Fruit fly (Drosophila melanogaster) whole organism, wandering third instar larva: Measurements from ENCODE around the gene jar.

ENCODE experiments used
- Abd-B ChIP-seq: fragments of >200 bp; optimal IDR thresholded peaks from 2 replicates; lab custom pipeline; 2017; ENCODE audit warnings: missing biosample characterization, missing genetic modification characterization
- CG32264 ChIP-seq: fragments of 200-800 bp; sonication (Bioruptor generic); optimal IDR thresholded peaks from 2 replicates; lab custom pipeline; 2016; ENCODE audit warnings: missing biosample characterization, missing genetic modification characterization
- CG9705 ChIP-seq: fragments of 200-800 bp; sonication (Bioruptor generic); optimal IDR thresholded peaks from 2 replicates; lab custom pipeline; 2018; ENCODE audit warnings: missing biosample characterization, mild to moderate bottlenecking, missing genetic modification characterization
- CrebA ChIP-seq: fragments of 200-800 bp; sonication (Bioruptor generic); optimal IDR thresholded peaks from 2 replicates; lab custom pipeline; 2016; ENCODE audit warnings: missing biosample characterization, mild to moderate bottlenecking, missing genetic modification characterization, borderline replicate concordance
- Dfd ChIP-seq: fragments of >200 bp; optimal IDR thresholded peaks from 2 replicates; lab custom pipeline; 2017; ENCODE audit warnings: missing biosample characterization, missing genetic modification characterization
- Dif ChIP-seq: fragments of 200-275, 200-300 bp; sonication (Bioruptor generic); optimal IDR thresholded peaks from 2 replicates; lab custom pipeline; 2018; ENCODE audit warnings: missing biosample characterization, missing genetic modification characterization; ENCODE audit not compliant: partially characterized antibody
- GATAd ChIP-seq: sonication (Bioruptor generic); optimal IDR thresholded peaks from 2 replicates; lab custom pipeline; 2016; ENCODE audit warnings: missing biosample characterization, missing genetic modification characterization
- HLH106 ChIP-seq: fragments of 200-800 bp; optimal IDR thresholded peaks from 3 replicates; lab custom pipeline; 2019; ENCODE audit warnings: missing biosample characterization, mild to moderate bottlenecking, missing genetic modification characterization, moderate library complexity
- Hnf4 ChIP-seq: fragments of 200-800 bp; sonication (Bioruptor generic); optimal IDR thresholded peaks from 2 replicates; lab custom pipeline; 2016; ENCODE audit warnings: missing biosample characterization, mild to moderate bottlenecking, missing genetic modification characterization
- Hr83 ChIP-seq: fragments of 200-300 bp; sonication (Bioruptor generic); optimal IDR thresholded peaks from 2 replicates; lab custom pipeline; 2016; ENCODE audit warnings: missing biosample characterization, mild to moderate bottlenecking, missing genetic modification characterization, moderate library complexity; ENCODE audit not compliant: poor library complexity, severe bottlenecking
- Jra ChIP-seq: sonication (Bioruptor generic); optimal IDR thresholded peaks from 2 replicates; lab custom pipeline; 2016; ENCODE audit warnings: missing biosample characterization, missing genetic modification characterization
- Mio ChIP-seq: sonication (Bioruptor generic); optimal IDR thresholded peaks from 2 replicates; lab custom pipeline; 2016; ENCODE audit warnings: missing biosample characterization, missing genetic modification characterization
- Myc ChIP-seq: fragments of >200 bp; optimal IDR thresholded peaks from 2 replicates; lab custom pipeline; 2017
- OdsH ChIP-seq: fragments of 200-800 bp; sonication (Bioruptor generic); optimal IDR thresholded peaks from 2 replicates; lab custom pipeline; 2016; ENCODE audit warnings: missing biosample characterization, mild to moderate bottlenecking, missing genetic modification characterization
- Rel ChIP-seq, 2 experiments: fragments of 200-800 bp; sonication (Bioruptor generic) in 1 of 2; optimal IDR thresholded peaks; 2 replicates in 1 of 2; 3 replicates in 1 of 2; lab custom pipeline; 2016 to 2019; ENCODE audit warnings: mild to moderate bottlenecking in 2 of 2, missing biosample characterization in 2 of 2, missing genetic modification characterization in 2 of 2, moderate library complexity in 1 of 2
- Sp1 ChIP-seq: fragments of 200-800 bp; sonication (Bioruptor generic); optimal IDR thresholded peaks from 3 replicates; lab custom pipeline; 2019; ENCODE audit warnings: missing biosample characterization, mild to moderate bottlenecking, missing genetic modification characterization, moderate library complexity
- Vsx2 ChIP-seq: fragments of 200-300, 225-300 bp; sonication (Bioruptor generic); optimal IDR thresholded peaks from 2 replicates; lab custom pipeline; 2018; ENCODE audit warnings: missing biosample characterization, missing genetic modification characterization; ENCODE audit not compliant: partially characterized antibody
- br ChIP-seq: fragments of 200-800 bp; sonication (Bioruptor generic); optimal IDR thresholded peaks from 2 replicates; lab custom pipeline; 2016; ENCODE audit warnings: missing biosample characterization, missing genetic modification characterization
- brk ChIP-seq: fragments of 200-800 bp; sonication (Bioruptor generic); optimal IDR thresholded peaks from 2 replicates; lab custom pipeline; 2016; ENCODE audit warnings: missing biosample characterization, mild to moderate bottlenecking, missing genetic modification characterization
- dl ChIP-seq, 2 experiments: fragments of 175-275, 200-275 bp in 1 of 2; fragments of 200-275 bp in 1 of 2; sonication (Bioruptor generic); optimal IDR thresholded peaks; lab custom pipeline; 2018; ENCODE audit warnings: mild to moderate bottlenecking in 2 of 2, missing biosample characterization in 2 of 2, missing genetic modification characterization in 2 of 2, moderate library complexity in 2 of 2; ENCODE audit not compliant: partially characterized antibody in 2 of 2, insufficient read depth in 1 of 2
- dmrt93B ChIP-seq: fragments of 200-800 bp; sonication (Bioruptor generic); optimal IDR thresholded peaks from 2 replicates; lab custom pipeline; 2018; ENCODE audit warnings: missing biosample characterization, mild to moderate bottlenecking, missing genetic modification characterization
- dsf ChIP-seq: sonication (Bioruptor generic); optimal IDR thresholded peaks from 2 replicates; lab custom pipeline; 2016; ENCODE audit warnings: missing biosample characterization, missing genetic modification characterization, borderline replicate concordance
- ey ChIP-seq: fragments of 200-800 bp; sonication (Bioruptor generic); optimal IDR thresholded peaks from 2 replicates; lab custom pipeline; 2016; ENCODE audit warnings: missing biosample characterization, missing genetic modification characterization
- foxo ChIP-seq, 2 experiments: fragments of 200-800 bp; sonication (Bioruptor generic); optimal IDR thresholded peaks; 2 replicates in 1 of 2; 3 replicates in 1 of 2; lab custom pipeline; 2016 to 2017; ENCODE audit warnings: missing biosample characterization in 2 of 2, missing genetic modification characterization in 2 of 2
- fru ChIP-seq: fragments of 200-800 bp; sonication (Bioruptor generic); optimal IDR thresholded peaks from 3 replicates; lab custom pipeline; 2016; ENCODE audit warnings: missing biosample characterization, mild to moderate bottlenecking, missing genetic modification characterization
- h ChIP-seq: fragments of 200-800 bp; sonication (Bioruptor generic); optimal IDR thresholded peaks from 3 replicates; lab custom pipeline; 2016; ENCODE audit warnings: missing biosample characterization, mild to moderate bottlenecking, missing genetic modification characterization
- pan ChIP-seq: fragments of >200 bp; optimal IDR thresholded peaks from 2 replicates; lab custom pipeline; 2017
- psq ChIP-seq: fragments of 200-800 bp; sonication (Bioruptor generic); optimal IDR thresholded peaks from 3 replicates; lab custom pipeline; 2017; ENCODE audit warnings: missing biosample characterization, mild to moderate bottlenecking, missing genetic modification characterization, moderate library complexity
- rgr ChIP-seq: fragments of 200-800 bp; sonication (Bioruptor generic); optimal IDR thresholded peaks from 3 replicates; lab custom pipeline; 2016; ENCODE audit warnings: missing biosample characterization, mild to moderate bottlenecking, missing genetic modification characterization
- sage ChIP-seq: fragments of 200-800 bp; sonication (Bioruptor generic); optimal IDR thresholded peaks from 2 replicates; lab custom pipeline; 2016; ENCODE audit warnings: missing biosample characterization, mild to moderate bottlenecking, missing genetic modification characterization
- sv ChIP-seq: fragments of 200-800 bp; sonication (Bioruptor generic); optimal IDR thresholded peaks from 3 replicates; lab custom pipeline; 2016; ENCODE audit warnings: missing biosample characterization, missing genetic modification characterization
- tai ChIP-seq: sonication (Bioruptor generic); optimal IDR thresholded peaks from 2 replicates; lab custom pipeline; 2016; ENCODE audit warnings: missing biosample characterization, missing genetic modification characterization
- usp ChIP-seq: fragments of >200 bp; optimal IDR thresholded peaks from 2 replicates; lab custom pipeline; 2017; ENCODE audit warnings: missing biosample characterization, missing genetic modification characterization
- woc ChIP-seq: sonication (Bioruptor generic); optimal IDR thresholded peaks from 2 replicates; lab custom pipeline; 2016; ENCODE audit warnings: missing biosample characterization, mild to moderate bottlenecking, missing genetic modification characterization

Gene jar

DNA sequence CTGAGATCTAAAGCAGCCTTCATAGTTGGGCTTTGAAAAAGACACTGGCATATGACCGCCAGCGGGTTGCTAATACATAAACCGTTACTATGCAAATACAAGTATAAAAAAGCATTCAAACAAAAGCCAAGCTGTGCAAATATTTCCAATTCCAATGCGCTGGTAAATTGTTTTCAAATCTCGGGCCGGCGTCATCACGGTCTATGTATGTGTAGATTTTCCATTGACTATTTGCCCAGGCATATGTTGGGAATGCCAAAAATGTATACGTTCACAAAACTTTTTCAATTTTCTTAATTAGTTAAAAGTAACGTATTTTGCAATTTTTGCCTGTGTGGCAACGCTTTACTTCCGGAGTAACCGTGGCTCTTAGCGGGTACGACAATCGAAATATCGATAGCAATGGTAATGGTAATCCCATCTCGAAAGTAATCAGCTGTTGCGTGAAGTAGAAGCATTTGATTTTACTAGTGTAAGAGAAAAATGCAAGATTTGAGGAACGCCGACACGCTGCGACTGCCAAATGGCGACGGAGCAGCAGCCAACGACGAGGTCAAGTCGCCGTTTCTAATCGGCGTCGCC lies 18.8 kb upstream of the jar start, which contains the start of the genes CG34290 and Uck:
Gene CG34290 (minus strand): TSS at position 51 of the 582 bp plus-strand sequence.
Gene Uck (plus strand): TSS at position 405 of the 582 bp plus-strand sequence.
- TF ChIP-seq Rel (GFP tag; optimal IDR thresholded peaks at IDR 0.05; lab: Kevin White, UChicago) (no peak), Rel (tag; optimal IDR thresholded peaks at IDR 0.05; lab: Kevin White, UChicago) (peak; percentile 65), Vsx2 (peak; percentile 98), dsf (GFP tag; lab: Kevin White, UChicago) (peak; percentile 2), psq (GFP tag; lab: Kevin White, UChicago) (peak; percentile 5), Sp1 (GFP tag; lab: Kevin White, UChicago) (peak; percentile 72), Myc (lab: Kevin White, UChicago) (no peak), rgr (peak; percentile 88), Hnf4 (GFP tag; lab: Kevin White, UChicago) (peak; percentile 52), CG9705 (GFP tag; lab: Kevin White, UChicago) (peak; percentile 87), CG32264 (GFP tag; lab: Kevin White, UChicago) (no peak), dmrt93B (peak; percentile 75), foxo (GFP tag; optimal IDR thresholded peaks at IDR 0.05; lab: Kevin White, UChicago) (peak in 1 of 2 experiments; percentile 59), OdsH (peak; percentile 63), GATAd (GFP tag; lab: Kevin White, UChicago) (no peak), Abd-B (GFP tag; lab: Kevin White, UChicago) (no peak), sage (GFP tag; lab: Kevin White, UChicago) (peak; percentile 10), dl (GFP tag; optimal IDR thresholded peaks at IDR 0.05; lab: Kevin White, UChicago; ENCODE audit: insufficient read depth in 1 of 2, partially characterized antibody in 2 of 2) (no peak), h (GFP tag; lab: Kevin White, UChicago) (peak; percentile 70), Hr83 (GFP tag; lab: Kevin White, UChicago) (peak; percentile 54), br (peak; percentile 77), usp (no peak), Mio (GFP tag; lab: Kevin White, UChicago) (no peak), brk (GFP tag; lab: Kevin White, UChicago) (no peak), HLH106 (tag; lab: Kevin White, UChicago) (peak; percentile 69), sv (GFP tag; lab: Kevin White, UChicago) (peak; percentile 54), tai (no peak), ey (GFP tag; lab: Kevin White, UChicago) (peak; percentile 25)

DNA sequence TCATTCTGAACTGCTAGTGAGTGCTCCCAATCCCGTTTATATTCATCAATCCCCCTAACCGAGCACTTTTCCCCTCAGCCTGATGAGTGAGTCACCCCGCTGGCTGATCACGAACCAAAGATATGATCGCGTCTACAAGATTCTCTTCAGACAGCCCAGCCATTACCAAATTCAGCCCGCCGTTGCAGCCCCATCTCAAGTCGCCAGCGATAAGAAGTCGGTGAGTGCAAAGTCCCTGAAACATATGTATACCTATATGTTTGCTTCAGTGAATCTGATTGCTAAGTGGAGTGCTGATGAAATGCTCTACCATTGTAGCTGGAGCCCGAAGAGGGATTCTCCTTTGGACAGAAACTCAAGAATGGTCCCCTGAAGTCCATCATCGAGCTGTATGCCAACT lies 16.1 kb upstream of the jar start:
- TF ChIP-seq CrebA (GFP tag; lab: Kevin White, UChicago) (no peak), CG32264 (GFP tag; lab: Kevin White, UChicago) (no peak), ey (GFP tag; lab: Kevin White, UChicago) (no peak), usp (no peak), Dif (GFP tag; lab: Kevin White, UChicago) (no peak), Hnf4 (GFP tag; lab: Kevin White, UChicago) (peak; percentile 27)

DNA sequence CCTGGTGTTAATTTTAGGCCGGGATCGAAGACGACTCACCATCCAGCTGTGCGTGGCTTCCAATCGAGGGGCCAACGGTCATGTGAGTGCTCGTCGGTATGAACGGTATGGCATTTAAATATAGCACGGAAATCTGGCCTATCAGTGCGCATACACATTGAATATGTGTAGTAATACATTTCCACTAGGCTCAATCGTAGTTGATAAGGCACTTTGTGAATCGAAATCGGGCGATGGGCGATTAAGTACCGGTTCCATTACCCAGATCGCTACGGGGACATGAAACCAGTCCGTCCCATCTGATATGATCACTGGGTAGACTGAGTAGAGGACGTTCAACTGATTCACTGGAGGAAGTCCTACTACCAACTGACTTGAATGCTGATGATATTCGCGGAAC lies 14.4 kb upstream of the jar start:
- no peak for TF ChIP-seq OdsH
- no peak for TF ChIP-seq CG32264 (GFP tag; lab: Kevin White, UChicago)
- no peak for TF ChIP-seq ey (GFP tag; lab: Kevin White, UChicago)
- TF ChIP-seq woc: no peak
- TF ChIP-seq Jra (GFP tag; lab: Kevin White, UChicago): no peak
- no peak for TF ChIP-seq fru (GFP tag; lab: Kevin White, UChicago)
- no peak for TF ChIP-seq Dif (GFP tag; lab: Kevin White, UChicago)
- no peak for TF ChIP-seq Vsx2
- no peak for TF ChIP-seq br
- TF ChIP-seq pan: no peak
- no peak for TF ChIP-seq Dfd
- TF ChIP-seq GATAd (GFP tag; lab: Kevin White, UChicago): no peak
- TF ChIP-seq dsf (GFP tag; lab: Kevin White, UChicago): no peak
- no peak for TF ChIP-seq CG9705 (GFP tag; lab: Kevin White, UChicago)
